Worm (Caenorhabditis elegans) whole organism, early embryonic: ENCODE results near the gene Y102E9.3.

ENCODE experiments used
- B0310.2 ChIP-seq: sonication (generic microtip); optimal IDR thresholded peaks from 2 replicates; lab custom pipeline; 2016; ENCODE audit warnings: mild to moderate bottlenecking, missing genetic modification characterization, missing compliant biosample characterization
- F13C5.2 ChIP-seq: sonication (generic microtip); optimal IDR thresholded peaks from 2 replicates; lab custom pipeline; 2017; ENCODE audit warnings: mild to moderate bottlenecking, missing genetic modification characterization, inconsistent platforms, missing compliant biosample characterization
- aly-1 ChIP-seq: sonication (generic microtip); optimal IDR thresholded peaks from 2 replicates; lab custom pipeline; 2016; ENCODE audit warnings: missing genetic modification characterization, missing compliant biosample characterization
- ama-1 ChIP-seq: fragments of 150-350 bp; optimal IDR thresholded peaks from 2 replicates; lab custom pipeline; 2014
- ceh-13 ChIP-seq: fragments of 200-800 bp; sonication (Bioruptor generic); optimal IDR thresholded peaks from 2 replicates; lab custom pipeline; 2018; ENCODE audit warnings: mild to moderate bottlenecking, missing genetic modification characterization, missing compliant biosample characterization
- ceh-36 ChIP-seq: sonication (generic microtip); optimal IDR thresholded peaks from 2 replicates; lab custom pipeline; 2016; ENCODE audit warnings: missing genetic modification characterization, inconsistent platforms, missing compliant biosample characterization
- ets-7 ChIP-seq: sonication (generic microtip); optimal IDR thresholded peaks from 2 replicates; lab custom pipeline; 2016; ENCODE audit warnings: missing genotype, missing genetic modification characterization, missing compliant biosample characterization
- flt-1 ChIP-seq: fragments of 200-800 bp; sonication (Bioruptor generic); IDR thresholded peaks from 2 replicates; pipeline ENCODE4 v1.3.6; 2022; ENCODE audit warnings: missing genetic modification characterization, missing compliant biosample characterization
- hmbx-1 ChIP-seq: sonication (generic microtip); optimal IDR thresholded peaks from 2 replicates; lab custom pipeline; 2016; ENCODE audit warnings: mild to moderate bottlenecking, missing genetic modification characterization, missing compliant biosample characterization
- hmg-4 ChIP-seq: fragments of 200-800 bp; sonication (Bioruptor generic); optimal IDR thresholded peaks from 2 replicates; lab custom pipeline; 2018; ENCODE audit warnings: mild to moderate bottlenecking, missing genetic modification characterization, missing compliant biosample characterization
- hnd-1 ChIP-seq: sonication (generic microtip); optimal IDR thresholded peaks from 2 replicates; lab custom pipeline; 2016; ENCODE audit warnings: missing genetic modification characterization, missing compliant biosample characterization
- pes-1 ChIP-seq: fragments of 200-800 bp; sonication (Bioruptor generic); IDR thresholded peaks from 2 replicates; pipeline ENCODE4 v1.3.6; 2022; ENCODE audit warnings: missing genetic modification reagents, missing genetic modification characterization, missing compliant biosample characterization
- scrt-1 ChIP-seq: fragments of 200-800 bp; sonication (Bioruptor generic); IDR thresholded peaks from 2 replicates; pipeline ENCODE4 v1.3.6; 2022; ENCODE audit warnings: missing genetic modification characterization, missing compliant biosample characterization
- sea-1 ChIP-seq: fragments of 200-800 bp; sonication (Bioruptor generic); conservative IDR thresholded peaks from 2 replicates; pipeline ENCODE4 v1.3.6; 2022; ENCODE audit warnings: missing genetic modification characterization, missing compliant biosample characterization
- tbx-11 ChIP-seq: fragments of 200-800 bp; sonication (Bioruptor generic); IDR thresholded peaks from 2 replicates; pipeline ENCODE4 v1.3.6; 2022; ENCODE audit warnings: missing genetic modification characterization, missing compliant biosample characterization
- tbx-37 ChIP-seq: fragments of 200-800 bp; sonication (Bioruptor generic); conservative IDR thresholded peaks from 2 replicates; pipeline ENCODE4 v1.3.6; 2022; ENCODE audit warnings: missing genetic modification reagents, missing genetic modification characterization, missing compliant biosample characterization
- tra-4 ChIP-seq: sonication (generic microtip); optimal IDR thresholded peaks from 2 replicates; lab custom pipeline; 2017; ENCODE audit warnings: missing genetic modification characterization, missing compliant biosample characterization

Y102E9.3 gene

DNA sequence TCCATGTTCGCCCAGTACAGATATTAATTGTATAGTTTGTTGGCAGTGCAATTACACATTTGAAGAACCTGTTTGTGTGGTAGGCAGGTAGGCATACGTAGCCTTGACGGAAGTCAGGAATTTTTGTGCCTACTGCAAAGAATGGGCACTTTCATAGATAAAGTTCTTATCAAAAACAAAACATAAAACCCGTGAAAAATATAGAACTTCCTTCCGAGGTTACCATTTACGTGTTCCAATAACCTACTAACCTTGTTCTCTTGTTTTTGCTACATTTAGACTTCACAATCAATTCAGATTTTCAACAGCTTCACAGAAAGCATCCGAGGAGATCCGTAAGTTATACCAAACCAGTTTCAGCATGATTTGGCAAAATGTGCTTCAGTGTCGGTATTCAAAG is 21.1 kb downstream of the Y102E9.3 start, which contains the start of gene F37A4.4:
Gene F37A4.4, plus strand, starts transcription at position 301 of the 400 bp plus-strand sequence.
- no peak for TF ChIP-seq ceh-13 (GFP tag; lab: Kevin White, UChicago)
- TF ChIP-seq ets-7 = no peak
- TF ChIP-seq tbx-37 (GFP tag; lab: Robert Waterston, UW) = no peak
- no peak for TF ChIP-seq sea-1 (GFP tag; lab: Robert Waterston, UW)
- no peak for TF ChIP-seq aly-1 (tag; lab: Kevin White, UChicago)
- TF ChIP-seq hnd-1 = no peak
- no peak for TF ChIP-seq F13C5.2 (tag; lab: Kevin White, UChicago)

DNA sequence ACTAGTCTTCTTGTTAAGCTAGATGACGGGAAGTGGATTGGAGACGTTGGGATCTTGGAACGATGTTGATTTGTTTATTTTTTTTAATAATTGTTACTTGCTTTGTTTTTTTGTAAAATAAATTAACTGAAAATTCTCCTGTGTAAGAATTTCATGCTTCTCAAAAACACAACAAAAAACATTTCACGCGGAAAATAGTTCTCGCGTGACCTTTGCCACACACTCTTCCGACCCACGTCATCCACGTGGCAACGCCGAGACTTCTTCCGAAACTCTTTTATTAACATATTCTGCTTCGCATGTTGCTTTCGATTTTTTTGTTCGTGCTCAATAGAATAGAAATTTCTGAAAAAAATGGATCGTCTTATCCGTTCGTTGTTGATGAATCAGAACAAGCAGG is 22.7 kb downstream of the Y102E9.3 start, which contains the start of gene F37A4.5:
Gene F37A4.5, plus strand, starts transcription at position 301 of the 400 bp plus-strand sequence.
- no peak for TF ChIP-seq hmg-4
- no peak for TF ChIP-seq tra-4 (tag; lab: Kevin White, UChicago)
- TF ChIP-seq hmbx-1 (tag; lab: Kevin White, UChicago) = no peak
- TF ChIP-seq ama-1 = no peak
- TF ChIP-seq pes-1 (GFP tag; lab: Robert Waterston, UW) = no peak
- TF ChIP-seq flt-1 (GFP tag; lab: Robert Waterston, UW) = no peak
- no peak for TF ChIP-seq F13C5.2 (tag; lab: Kevin White, UChicago)
- TF ChIP-seq B0310.2 (tag; lab: Kevin White, UChicago) = no peak
- no peak for TF ChIP-seq scrt-1 (GFP tag; lab: Robert Waterston, UW)

DNA sequence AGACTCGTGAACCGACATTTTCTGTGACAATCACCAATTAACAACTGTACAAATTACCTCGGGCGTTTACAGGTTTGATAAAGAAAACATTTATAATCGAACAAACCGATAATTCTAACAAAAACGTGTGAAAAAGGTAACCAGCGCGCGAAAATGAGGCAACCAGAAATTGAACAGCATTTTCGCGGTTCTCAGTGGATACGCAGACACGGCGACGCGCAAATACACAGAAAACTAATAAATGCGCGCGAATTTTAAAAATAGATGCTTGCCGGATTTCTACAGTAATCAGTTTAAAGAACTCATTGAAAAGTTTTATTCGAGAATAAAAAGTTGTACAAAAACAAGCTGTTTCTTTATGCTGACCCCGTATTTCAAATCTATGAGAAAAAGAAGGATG is 24.3 kb downstream of the Y102E9.3 start, which contains the start of gene isw-1:
Gene isw-1, minus strand, starts transcription at position 118 of the 400 bp plus-strand sequence.
- no peak for TF ChIP-seq hmg-4
- TF ChIP-seq aly-1 (tag; lab: Kevin White, UChicago) = no peak
- TF ChIP-seq hmbx-1 (tag; lab: Kevin White, UChicago) = no peak
- TF ChIP-seq pes-1 (GFP tag; lab: Robert Waterston, UW) = no peak
- no peak for TF ChIP-seq flt-1 (GFP tag; lab: Robert Waterston, UW)
- no peak for TF ChIP-seq ama-1
- no peak for TF ChIP-seq hnd-1
- no peak for TF ChIP-seq ceh-36
- peak; percentile 57 for TF ChIP-seq F13C5.2 (tag; lab: Kevin White, UChicago)

DNA sequence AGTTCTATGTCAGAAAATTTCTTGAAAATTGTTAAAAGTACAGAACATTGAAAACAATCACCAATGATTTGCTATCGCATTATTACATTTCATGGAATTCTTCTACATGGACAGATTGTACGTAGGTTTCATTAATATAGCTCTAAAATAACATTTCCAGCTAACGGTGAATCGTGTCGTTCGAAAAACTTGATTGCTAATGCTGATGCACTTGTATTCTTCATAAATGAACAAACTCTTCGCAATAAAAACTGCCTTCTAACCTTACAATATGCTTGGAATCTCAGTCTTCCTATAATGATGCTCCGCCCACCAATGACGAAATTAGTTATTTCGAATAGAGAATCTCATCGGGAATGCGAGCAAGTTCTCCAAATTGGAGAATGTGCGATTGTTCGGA is 28.8 kb downstream of the Y102E9.3 start, which contains the start of gene F37A4.6:
Gene F37A4.6, plus strand, starts transcription at position 301 of the 400 bp plus-strand sequence.
- TF ChIP-seq hmbx-1 (tag; lab: Kevin White, UChicago) = no peak
- no peak for TF ChIP-seq ceh-36
- no peak for TF ChIP-seq ceh-13 (GFP tag; lab: Kevin White, UChicago)
- no peak for TF ChIP-seq ets-7
- no peak for TF ChIP-seq hnd-1
- no peak for TF ChIP-seq tbx-37 (GFP tag; lab: Robert Waterston, UW)
- TF ChIP-seq sea-1 (GFP tag; lab: Robert Waterston, UW) = no peak
- no peak for TF ChIP-seq ama-1
- TF ChIP-seq hmg-4 = no peak
- no peak for TF ChIP-seq F13C5.2 (tag; lab: Kevin White, UChicago)
- TF ChIP-seq pes-1 (GFP tag; lab: Robert Waterston, UW) = no peak
- TF ChIP-seq tra-4 (tag; lab: Kevin White, UChicago) = no peak
- no peak for TF ChIP-seq aly-1 (tag; lab: Kevin White, UChicago)
- no peak for TF ChIP-seq flt-1 (GFP tag; lab: Robert Waterston, UW)
- TF ChIP-seq scrt-1 (GFP tag; lab: Robert Waterston, UW) = no peak
- no peak for TF ChIP-seq tbx-11 (GFP tag; lab: Robert Waterston, UW)

DNA sequence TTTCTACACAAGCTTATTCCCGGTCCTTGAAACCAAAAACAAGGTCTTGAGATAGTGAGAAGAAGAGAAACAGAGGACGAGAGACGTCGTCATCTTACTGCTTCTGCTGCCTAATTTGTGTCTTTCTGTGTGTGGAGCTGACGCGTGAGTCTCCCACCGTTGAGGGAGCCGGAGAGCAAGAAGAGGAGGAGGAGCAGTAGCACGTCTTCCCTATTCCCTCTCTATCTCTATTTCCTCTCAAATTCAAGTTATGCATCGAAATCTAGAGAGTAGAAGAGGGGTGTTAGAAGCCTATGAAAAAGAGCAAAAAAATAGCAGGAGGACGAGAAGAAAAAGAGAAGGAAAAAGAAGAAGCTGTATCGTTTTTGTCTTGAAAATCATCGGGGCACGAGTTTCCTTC is 39.1 kb downstream of the Y102E9.3 start:
- TF ChIP-seq B0310.2 (tag; lab: Kevin White, UChicago) = no peak
- no peak for TF ChIP-seq hmbx-1 (tag; lab: Kevin White, UChicago)
- TF ChIP-seq tbx-37 (GFP tag; lab: Robert Waterston, UW) = no peak
- TF ChIP-seq F13C5.2 (tag; lab: Kevin White, UChicago) = no peak
- TF ChIP-seq scrt-1 (GFP tag; lab: Robert Waterston, UW) = no peak
- no peak for TF ChIP-seq ceh-36
- no peak for TF ChIP-seq hmg-4
- no peak for TF ChIP-seq ama-1
- TF ChIP-seq sea-1 (GFP tag; lab: Robert Waterston, UW) = no peak
- no peak for TF ChIP-seq flt-1 (GFP tag; lab: Robert Waterston, UW)
- TF ChIP-seq hnd-1 = no peak
- no peak for TF ChIP-seq aly-1 (tag; lab: Kevin White, UChicago)

DNA sequence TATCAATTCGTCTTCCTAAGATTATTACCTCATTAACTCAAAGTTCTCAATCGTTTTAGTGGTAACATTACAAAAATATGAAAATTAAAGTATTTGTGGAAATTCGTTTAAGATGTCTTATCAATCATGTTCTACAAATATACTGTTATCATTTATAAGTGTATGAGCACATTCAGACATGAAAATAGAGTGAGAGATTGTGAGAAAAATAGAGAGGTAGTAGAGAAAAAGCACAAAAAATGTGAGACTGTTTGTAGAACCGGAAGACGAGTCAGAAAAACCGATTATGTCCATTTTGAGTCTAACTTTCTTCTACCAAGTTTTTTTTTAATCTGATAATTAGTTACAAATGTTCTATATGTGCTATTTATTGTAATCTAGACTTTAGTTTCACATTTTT is 41.0 kb downstream of the Y102E9.3 start:
- no peak for TF ChIP-seq ceh-36
- no peak for TF ChIP-seq sea-1 (GFP tag; lab: Robert Waterston, UW)

DNA sequence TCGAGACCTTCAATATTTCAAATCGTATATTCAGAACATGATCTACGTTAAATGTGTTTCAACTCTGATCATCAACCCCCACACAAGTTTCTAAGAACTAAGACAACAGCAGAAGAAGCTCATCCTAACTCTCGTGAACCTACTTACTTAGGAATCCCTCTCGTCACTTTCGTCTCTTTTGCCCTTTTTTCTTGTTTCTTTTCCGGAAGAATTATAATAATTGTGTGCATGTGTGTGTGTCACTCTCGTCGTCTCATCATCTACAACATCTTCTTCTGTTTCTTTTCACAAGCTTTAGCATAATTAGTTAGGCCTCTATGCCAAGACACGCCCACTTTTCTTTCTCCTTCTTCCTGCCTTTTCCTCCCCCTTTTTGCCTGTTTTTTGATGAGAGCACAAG is 43.8 kb downstream of the Y102E9.3 start:
- TF ChIP-seq hmbx-1 (tag; lab: Kevin White, UChicago) (no peak), F13C5.2 (tag; lab: Kevin White, UChicago) (no peak), tra-4 (tag; lab: Kevin White, UChicago) (no peak), ceh-13 (GFP tag; lab: Kevin White, UChicago) (no peak), B0310.2 (tag; lab: Kevin White, UChicago) (no peak), flt-1 (GFP tag; lab: Robert Waterston, UW) (no peak), hmg-4 (no peak), sea-1 (GFP tag; lab: Robert Waterston, UW) (no peak), pes-1 (GFP tag; lab: Robert Waterston, UW) (no peak), tbx-11 (GFP tag; lab: Robert Waterston, UW) (no peak), ets-7 (no peak), tbx-37 (GFP tag; lab: Robert Waterston, UW) (no peak), ama-1 (no peak), aly-1 (tag; lab: Kevin White, UChicago) (no peak), scrt-1 (GFP tag; lab: Robert Waterston, UW) (no peak), ceh-36 (no peak), hnd-1 (no peak)
